Worm (Caenorhabditis elegans) whole organism, L1 larva: ENCODE data around the gene sea-1.

Experiments used
- C04F5.9 ChIP-seq: sonication (generic microtip); optimal IDR thresholded peaks from 2 replicates; lab custom pipeline; 2016; ENCODE audit warnings: missing genetic modification characterization, missing compliant biosample characterization
- F16B12.6 ChIP-seq: fragments of 150-350 bp; optimal IDR thresholded peaks from 2 replicates; lab custom pipeline; 2014; ENCODE audit warnings: missing biosample characterization, missing genetic modification characterization
- aly-2 ChIP-seq: fragments of 150-350 bp; optimal IDR thresholded peaks from 2 replicates; lab custom pipeline; 2014; ENCODE audit warnings: missing biosample characterization, missing genetic modification characterization
- ama-1 ChIP-seq: fragments of 150-350 bp; optimal IDR thresholded peaks from 2 replicates; lab custom pipeline; 2014
- blmp-1 ChIP-seq: fragments of 150-350 bp; optimal IDR thresholded peaks from 2 replicates; lab custom pipeline; 2014; ENCODE audit warnings: missing biosample characterization, missing genetic modification characterization
- ceh-90 ChIP-seq: sonication (generic microtip); optimal IDR thresholded peaks from 2 replicates; lab custom pipeline; 2016; ENCODE audit warnings: missing genetic modification characterization, missing compliant biosample characterization
- dpl-1 ChIP-seq, 3 experiments: fragments of 150-350 bp in 2 of 3; sonication (generic microtip) in 1 of 3; optimal IDR thresholded peaks; 2 replicates each; lab custom pipeline; 2014 to 2017; ENCODE audit warnings: missing biosample characterization in 3 of 3, missing genetic modification characterization in 3 of 3, missing genetic modification reagents in 3 of 3
- dsc-1 ChIP-seq: sonication (generic microtip); optimal IDR thresholded peaks from 2 replicates; lab custom pipeline; 2016; ENCODE audit warnings: mild to moderate bottlenecking, missing genetic modification characterization, missing compliant biosample characterization
- efl-1 ChIP-seq, 4 experiments: fragments of 150-350 bp; optimal IDR thresholded peaks in 3 of 4; peaks in 1 of 4; 1 replicate in 1 of 4; 2 replicates in 3 of 4; lab custom pipeline; 2014; ENCODE audit warnings: missing biosample characterization in 2 of 4, missing genetic modification characterization in 2 of 4, missing genetic modification reagents in 2 of 4
- egl-13 ChIP-seq: sonication (generic microtip); optimal IDR thresholded peaks from 2 replicates; lab custom pipeline; 2016; ENCODE audit warnings: missing genotype, missing genetic modification reagents, missing genetic modification characterization, missing compliant biosample characterization
- fkh-10 ChIP-seq: sonication (generic microtip); optimal IDR thresholded peaks from 2 replicates; lab custom pipeline; 2017; ENCODE audit warnings: missing biosample characterization, missing genetic modification reagents, missing genetic modification characterization
- fkh-4 ChIP-seq: sonication (generic microtip); optimal IDR thresholded peaks from 2 replicates; lab custom pipeline; 2016; ENCODE audit warnings: missing compliant biosample characterization, missing genetic modification characterization, borderline replicate concordance
- fkh-8 ChIP-seq: sonication (generic microtip); optimal IDR thresholded peaks from 2 replicates; lab custom pipeline; 2016; ENCODE audit warnings: mild to moderate bottlenecking, missing genetic modification characterization, missing compliant biosample characterization
- fos-1 ChIP-seq: fragments of 150-350 bp; optimal IDR thresholded peaks from 2 replicates; lab custom pipeline; 2014; ENCODE audit warnings: missing biosample characterization, missing genetic modification characterization
- isw-1 ChIP-seq: fragments of 200-800 bp; sonication (Bioruptor generic); IDR thresholded peaks from 2 replicates; pipeline ENCODE4 v1.3.6; 2022; ENCODE audit warnings: missing genetic modification characterization, missing compliant biosample characterization
- jun-1 ChIP-seq: fragments of 150-350 bp; optimal IDR thresholded peaks from 2 replicates; lab custom pipeline; 2014; ENCODE audit warnings: missing biosample characterization, missing genetic modification reagents, missing genetic modification characterization
- lin-15B ChIP-seq: fragments of 150-350 bp; sonication (generic microtip); optimal IDR thresholded peaks from 3 replicates; lab custom pipeline; 2014; ENCODE audit warnings: missing biosample characterization, missing genetic modification characterization
- lin-35 ChIP-seq, 2 experiments: fragments of 150-350 bp; optimal IDR thresholded peaks; 2 replicates each; lab custom pipeline; 2014; ENCODE audit warnings: missing biosample characterization in 2 of 2, missing genetic modification characterization in 2 of 2, missing genetic modification reagents in 2 of 2
- lin-39 ChIP-seq: fragments of 150-350 bp; optimal IDR thresholded peaks from 2 replicates; lab custom pipeline; 2014; ENCODE audit warnings: missing biosample characterization, missing genetic modification reagents, missing genetic modification characterization
- mdl-1 ChIP-seq, 2 experiments: fragments of 150-350 bp; optimal IDR thresholded peaks; 2 replicates each; lab custom pipeline; 2014 to 2017; ENCODE audit warnings: missing biosample characterization in 2 of 2, missing genetic modification characterization in 2 of 2, inconsistent platforms in 1 of 2
- mef-2 ChIP-seq: fragments of 150-350 bp; optimal IDR thresholded peaks from 2 replicates; lab custom pipeline; 2014; ENCODE audit warnings: missing biosample characterization, missing genetic modification characterization
- nhr-12 ChIP-seq: sonication (generic microtip); optimal IDR thresholded peaks from 2 replicates; lab custom pipeline; 2017; ENCODE audit warnings: missing biosample characterization, missing genetic modification characterization
- nhr-28 ChIP-seq: fragments of 150-350 bp; optimal IDR thresholded peaks from 2 replicates; lab custom pipeline; 2014; ENCODE audit warnings: missing biosample characterization, missing genetic modification characterization
- nhr-76 ChIP-seq: sonication (generic microtip); optimal IDR thresholded peaks from 2 replicates; lab custom pipeline; 2017; ENCODE audit warnings: missing biosample characterization, missing genetic modification characterization
- nhr-84 ChIP-seq: sonication (generic microtip); optimal IDR thresholded peaks from 2 replicates; lab custom pipeline; 2017; ENCODE audit warnings: missing biosample characterization, missing genetic modification characterization
- pag-3 ChIP-seq: sonication (generic microtip); optimal IDR thresholded peaks from 2 replicates; lab custom pipeline; 2017; ENCODE audit warnings: missing genetic modification characterization, mild to moderate bottlenecking, missing compliant biosample characterization, antibody characterized with exemption, borderline replicate concordance; ENCODE audit not compliant: insufficient read depth
- pax-3 ChIP-seq: fragments of 200-800 bp; sonication (Bioruptor generic); optimal IDR thresholded peaks from 2 replicates; lab custom pipeline; 2018; ENCODE audit warnings: mild to moderate bottlenecking, missing genetic modification characterization, moderate library complexity, missing compliant biosample characterization
- skn-1 ChIP-seq: fragments of 150-350 bp; optimal IDR thresholded peaks from 2 replicates; lab custom pipeline; 2014; ENCODE audit warnings: missing biosample characterization, missing genetic modification characterization
- sup-37 ChIP-seq: fragments of 200-800 bp; sonication (Bioruptor generic); optimal IDR thresholded peaks from 2 replicates; lab custom pipeline; 2018; ENCODE audit warnings: mild to moderate bottlenecking, missing genetic modification characterization, missing compliant biosample characterization
- swsn-7 ChIP-seq: sonication (generic microtip); optimal IDR thresholded peaks from 2 replicates; lab custom pipeline; 2016; ENCODE audit warnings: missing genetic modification characterization, missing compliant biosample characterization
- tlp-1 ChIP-seq: fragments of 150-350 bp; optimal IDR thresholded peaks from 2 replicates; lab custom pipeline; 2014; ENCODE audit warnings: missing biosample characterization, missing genetic modification characterization
- unc-30 ChIP-seq: sonication (generic microtip); optimal IDR thresholded peaks from 2 replicates; lab custom pipeline; 2017; ENCODE audit warnings: missing biosample characterization, missing genetic modification characterization
- unc-62 ChIP-seq: fragments of 150-350 bp; optimal IDR thresholded peaks from 2 replicates; lab custom pipeline; 2014; ENCODE audit warnings: missing biosample characterization, missing genetic modification reagents, missing genetic modification characterization
- zag-1 ChIP-seq: fragments of 150-350 bp; optimal IDR thresholded peaks from 2 replicates; lab custom pipeline; 2014; ENCODE audit warnings: missing biosample characterization, missing genetic modification characterization
- zip-4 ChIP-seq: fragments of 200-800 bp; sonication (Bioruptor generic); optimal IDR thresholded peaks from 2 replicates; lab custom pipeline; 2018; ENCODE audit warnings: mild to moderate bottlenecking, missing genetic modification characterization, moderate library complexity, missing compliant biosample characterization
- ztf-11 ChIP-seq, 2 experiments: sonication (generic microtip); optimal IDR thresholded peaks; 2 replicates each; lab custom pipeline; 2016 to 2017; ENCODE audit warnings: missing genetic modification characterization in 2 of 2, missing biosample characterization in 1 of 2, missing compliant biosample characterization in 1 of 2

Gene sea-1

ce11 chrII:3694664-3695063 is 21.3 kb upstream of the sea-1 start, which contains the start of gene srx-102:
Gene srx-102 (minus strand): TSS chrII:3694764.
- no peak for TF ChIP-seq fkh-8 (tag; lab: Kevin White, UChicago)
- TF ChIP-seq zag-1, result no peak

DNA sequence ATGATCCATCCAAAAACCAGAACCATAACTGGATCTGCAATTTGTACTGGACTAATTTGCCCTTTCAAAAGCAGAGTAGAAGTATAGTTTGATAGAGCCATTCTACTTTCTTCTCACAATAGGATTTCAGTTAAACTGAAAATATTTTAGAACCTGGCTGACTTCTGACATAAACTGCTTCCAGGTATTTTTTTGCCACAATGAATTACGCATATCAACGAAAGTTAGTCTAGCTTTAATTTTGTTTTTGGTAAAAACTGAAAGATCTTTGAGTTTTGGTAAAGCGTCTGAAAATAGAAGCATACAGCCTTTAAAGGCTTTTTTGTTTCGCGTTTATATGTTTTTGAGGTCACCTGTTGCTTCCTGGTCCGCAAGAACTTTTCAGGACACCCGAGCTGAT is 17.3 kb upstream of the sea-1 start, which contains the start of gene srx-101:
TSS of gene srx-101 (minus strand) at position 101 of the 400 bp plus-strand sequence.
- TF ChIP-seq nhr-12 (tag; lab: Kevin White, UChicago) (no peak), skn-1 (tag; lab: Kevin White, UChicago) (no peak), nhr-76 (no peak), pag-3 (no peak), F16B12.6 (no peak), C04F5.9 (tag; lab: Kevin White, UChicago) (no peak), isw-1 (no peak), dsc-1 (tag; lab: Kevin White, UChicago) (no peak), egl-13 (tag; lab: Kevin White, UChicago) (no peak), aly-2 (tag; lab: Kevin White, UChicago) (no peak), lin-39 (no peak), mef-2 (tag; lab: Kevin White, UChicago) (no peak), ceh-90 (no peak), nhr-28 (tag; lab: Kevin White, UChicago) (no peak), lin-35 (GFP tag; optimal IDR thresholded peaks at IDR 0.05; lab: Kevin White, UChicago) (no peak), fkh-4 (tag; lab: Kevin White, UChicago) (no peak), jun-1 (no peak)

ce11 chrII:3688333-3688732 is 14.9 kb upstream of the sea-1 start, which contains the start of gene ifas-1:
Gene ifas-1 (minus strand): TSS chrII:3688719.
- no peak for TF ChIP-seq pax-3 (tag; lab: Kevin White, UChicago)
- no peak for TF ChIP-seq lin-15B (tag; lab: Kevin White, UChicago)
- no peak for TF ChIP-seq unc-30 (tag; lab: Kevin White, UChicago)
- no peak for TF ChIP-seq fkh-10 (GFP tag; lab: Kevin White, UChicago)
- TF ChIP-seq aly-2 (tag; lab: Kevin White, UChicago), result no peak
- no peak for TF ChIP-seq tlp-1
- no peak for TF ChIP-seq ama-1 (lab: Kevin White, UChicago)
- TF ChIP-seq fos-1 (tag; lab: Kevin White, UChicago), result no peak
- TF ChIP-seq skn-1 (tag; lab: Kevin White, UChicago), result no peak
- no peak for TF ChIP-seq nhr-28 (tag; lab: Kevin White, UChicago)
- no peak for TF ChIP-seq sup-37 (GFP tag; lab: Kevin White, UChicago)
- TF ChIP-seq ztf-11 (tag; optimal IDR thresholded peaks at IDR 0.05; lab: Kevin White, UChicago), result no peak
- TF ChIP-seq unc-62 (GFP tag; lab: Kevin White, UChicago), result no peak

DNA sequence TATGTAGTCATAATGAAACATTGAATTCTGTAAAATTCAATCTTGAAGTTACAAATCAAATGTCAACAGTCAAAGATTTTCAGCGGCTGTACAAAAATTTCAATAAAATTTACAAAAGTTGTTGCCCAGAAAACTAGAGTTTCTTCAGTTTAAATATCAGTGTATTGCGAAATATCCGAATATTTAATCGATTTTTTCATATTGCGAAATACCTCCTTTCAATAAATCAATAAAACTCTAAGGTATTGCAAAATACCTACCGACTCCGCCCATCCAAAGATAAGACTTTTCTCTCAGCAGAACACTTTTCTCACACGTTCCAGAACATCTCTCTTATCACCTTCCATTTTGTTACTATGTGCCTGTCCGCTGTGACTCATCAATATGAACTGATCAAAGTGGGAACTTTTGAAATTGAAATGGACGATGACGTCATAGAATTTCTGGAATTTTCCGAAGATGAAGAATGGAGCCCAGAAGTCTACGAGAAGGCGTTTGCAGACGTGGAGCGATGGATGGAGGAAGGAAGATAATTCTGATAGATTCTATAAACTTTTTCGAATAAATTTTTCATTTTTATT is 11.2 kb upstream of the sea-1 start:
- TF ChIP-seq mef-2 (tag; lab: Kevin White, UChicago) (no peak), mdl-1 (tag; optimal IDR thresholded peaks at IDR 0.05; lab: Kevin White, UChicago) (no peak), fos-1 (tag; lab: Kevin White, UChicago) (no peak), fkh-4 (tag; lab: Kevin White, UChicago) (no peak), skn-1 (tag; lab: Kevin White, UChicago) (peak; percentile 17), nhr-84 (no peak), swsn-7 (tag; lab: Kevin White, UChicago) (no peak), lin-35 (GFP tag; optimal IDR thresholded peaks at IDR 0.05; lab: Kevin White, UChicago) (no peak), zip-4 (GFP tag; lab: Kevin White, UChicago) (peak; percentile 47), dpl-1 (GFP tag; optimal IDR thresholded peaks at IDR 0.05; lab: Kevin White, UChicago) (no peak), efl-1 (optimal IDR thresholded peaks at IDR 0.05; lab: Kevin White, UChicago) (no peak), efl-1 (GFP tag; optimal IDR thresholded peaks at IDR 0.05 in 1 of 2; lab: Kevin White, UChicago) (peak in 1 of 2 experiments; percentile 78), blmp-1 (no peak), ceh-90 (no peak)
- TF ChIP-seq, all 84 proteins: peak for 3
